Worm (Caenorhabditis elegans): Measurements from ENCODE around the gene hlh-8.

DNA sequence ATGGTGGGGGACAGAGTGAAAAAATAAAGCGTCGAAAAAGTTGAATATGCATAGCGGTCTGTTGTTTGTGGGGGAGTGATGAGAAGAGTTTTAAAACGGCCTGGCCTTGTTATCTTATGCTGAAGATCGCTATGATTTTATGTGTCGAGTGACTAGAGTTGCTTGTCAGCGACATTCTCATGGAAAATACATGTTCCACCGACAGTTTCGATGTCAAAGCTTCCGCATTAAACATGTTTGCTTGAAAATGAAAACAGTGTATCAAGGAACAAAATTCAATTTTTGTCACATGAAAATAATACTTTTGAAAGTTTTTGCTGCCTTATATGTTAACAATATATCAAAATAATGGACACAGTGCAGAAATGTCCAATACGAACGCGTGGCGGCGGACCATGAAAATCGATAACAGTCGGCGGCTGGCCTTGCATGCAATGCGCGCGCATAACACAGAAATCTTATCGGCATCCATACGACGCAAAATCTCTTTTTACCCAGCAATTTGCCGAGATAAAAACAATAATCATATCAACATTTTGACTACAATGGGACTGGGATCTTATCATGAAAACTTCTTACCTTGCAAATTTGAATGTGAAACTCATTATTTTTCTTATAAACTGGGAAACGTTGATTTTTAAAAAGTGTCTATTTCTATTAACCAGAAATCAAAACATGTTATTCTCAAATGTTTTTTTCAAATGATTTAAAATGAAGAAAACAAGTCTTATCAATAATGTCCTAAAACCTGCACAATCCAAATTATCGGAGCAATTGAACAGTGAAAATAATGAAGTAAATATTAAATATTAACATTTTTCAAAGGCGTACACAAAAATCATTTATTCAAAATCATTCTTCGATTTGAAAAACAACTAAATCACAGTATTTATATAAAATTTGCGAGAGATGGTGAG is 29.3 kb upstream of the hlh-8 start:
- TF ChIP-seq jun-1 (tag; optimal IDR thresholded peaks at IDR 0.05) = no peak
- TF ChIP-seq unc-39 (tag; optimal IDR thresholded peaks at IDR 0.05) = no peak
- TF ChIP-seq zfp-2 (tag; optimal IDR thresholded peaks at IDR 0.05) = no peak
- TF ChIP-seq lin-13 (GFP tag; optimal IDR thresholded peaks at IDR 0.05) = no peak
- TF ChIP-seq cey-2 (tag; optimal IDR thresholded peaks at IDR 0.05; ENCODE audit: borderline replicate concordance, insufficient read depth) = no peak
- no peak for TF ChIP-seq snpc-4 (tag; optimal IDR thresholded peaks at IDR 0.05)
- TF ChIP-seq attf-4 (tag; optimal IDR thresholded peaks at IDR 0.05) = no peak
- no peak for TF ChIP-seq ceh-82 (tag; optimal IDR thresholded peaks at IDR 0.05)
- TF ChIP-seq F49E8.2 (tag; optimal IDR thresholded peaks at IDR 0.05; ENCODE audit: borderline replicate concordance) = no peak
- TF ChIP-seq fkh-10 (GFP tag; optimal IDR thresholded peaks at IDR 0.05) = no peak
- TF ChIP-seq nhr-28 (tag; optimal IDR thresholded peaks at IDR 0.05) = peak; percentile 16
- TF ChIP-seq pha-4 (GFP tag; IDR thresholded peaks at IDR 0.05) = no peak
- TF ChIP-seq pha-4 (tag; optimal IDR thresholded peaks at IDR 0.05) = no peak
